Fruit fly (Drosophila melanogaster) whole organism, embryonic: ENCODE data around the gene Chd1.
A peak's percentile ranks its signal among the peaks of the same experiment; 100 is the strongest.

Experiments
- Atf3 ChIP-seq: fragments of 200-800 bp; sonication (Bioruptor generic); optimal IDR thresholded peaks from 3 replicates; lab custom pipeline; 2016; ENCODE audit warnings: missing biosample characterization, missing genetic modification characterization
- CG1024 ChIP-seq: fragments of 200-800 bp; sonication (Bioruptor generic); IDR thresholded peaks from 2 replicates; pipeline ENCODE4 v1.3.6; 2022; ENCODE audit warnings: missing biosample characterization, missing genetic modification characterization
- CG11456 ChIP-seq: fragments of 200-800 bp; sonication (Bioruptor generic); IDR thresholded peaks from 3 replicates; pipeline ENCODE4 v1.3.6; 2022; ENCODE audit warnings: missing biosample characterization, missing genetic modification characterization
- CG11695 ChIP-seq: fragments of 200-800 bp; sonication (Bioruptor generic); IDR thresholded peaks from 3 replicates; pipeline ENCODE4 v1.3.6; 2022; ENCODE audit warnings: missing biosample characterization, missing genetic modification characterization
- CG14050 ChIP-seq: fragments of 200-800 bp; sonication (Bioruptor generic); IDR thresholded peaks from 3 replicates; pipeline ENCODE4 v1.3.6; 2022; ENCODE audit warnings: missing biosample characterization, missing genetic modification characterization
- CG14441 ChIP-seq: fragments of 200-800 bp; sonication (Bioruptor generic); IDR thresholded peaks from 2 replicates; pipeline ENCODE4 v1.3.6; 2022; ENCODE audit warnings: missing biosample characterization, missing genetic modification characterization
- CG1603 ChIP-seq: fragments of 200-800 bp; sonication (Bioruptor generic); optimal IDR thresholded peaks from 2 replicates; lab custom pipeline; 2019; ENCODE audit warnings: missing biosample characterization, mild to moderate bottlenecking, missing genetic modification characterization, moderate library complexity
- CG1792 ChIP-seq: fragments of 200-800 bp; sonication (Bioruptor generic); optimal IDR thresholded peaks from 2 replicates; lab custom pipeline; 2016; ENCODE audit warnings: missing biosample characterization, missing genetic modification characterization
- CG32532 ChIP-seq: fragments of 200-800 bp; sonication (Bioruptor generic); IDR thresholded peaks from 2 replicates; pipeline ENCODE4 v1.3.6; 2022; ENCODE audit warnings: missing biosample characterization, missing genetic modification characterization
- CG34224 ChIP-seq: fragments of 200-800 bp; sonication (Bioruptor generic); IDR thresholded peaks from 3 replicates; pipeline ENCODE4 v1.3.6; 2022; ENCODE audit warnings: missing biosample characterization, missing genetic modification characterization; ENCODE audit not compliant: partially characterized antibody
- CG3847 ChIP-seq: fragments of 200-800 bp; sonication (Bioruptor generic); IDR thresholded peaks from 2 replicates; pipeline ENCODE4 v1.3.6; 2022; ENCODE audit warnings: missing biosample characterization, missing genetic modification characterization
- CG5180 ChIP-seq: fragments of 200-800 bp; sonication (Bioruptor generic); optimal IDR thresholded peaks from 3 replicates; lab custom pipeline; 2017; ENCODE audit warnings: missing biosample characterization, missing genetic modification characterization, mild to moderate bottlenecking, moderate library complexity, missing genetic modification reagents
- CG6689 ChIP-seq: fragments of 200-800 bp; sonication (Bioruptor generic); IDR thresholded peaks from 2 replicates; pipeline ENCODE4 v1.3.6; 2022; ENCODE audit warnings: missing biosample characterization, missing genetic modification characterization
- CG6765 ChIP-seq: fragments of 200-800 bp; sonication (Bioruptor generic); optimal IDR thresholded peaks from 3 replicates; lab custom pipeline; 2017; ENCODE audit warnings: missing biosample characterization, mild to moderate bottlenecking, missing genetic modification characterization
- CG8924 ChIP-seq: fragments of 200-800 bp; optimal IDR thresholded peaks from 3 replicates; lab custom pipeline; 2019; ENCODE audit warnings: missing biosample characterization, mild to moderate bottlenecking, missing genetic modification characterization, moderate library complexity
- Dfd ChIP-seq, 2 experiments: fragments of >200 bp; optimal IDR thresholded peaks; 2 replicates each; lab custom pipeline; 2017; ENCODE audit warnings: missing biosample characterization in 2 of 2, missing genetic modification characterization in 2 of 2
- Fer3 ChIP-seq: fragments of 200-800 bp; sonication (Bioruptor generic); optimal IDR thresholded peaks from 2 replicates; lab custom pipeline; 2018; ENCODE audit warnings: missing biosample characterization, mild to moderate bottlenecking, missing genetic modification characterization, moderate library complexity
- Hand ChIP-seq: fragments of 200-800 bp; sonication (Bioruptor generic); optimal IDR thresholded peaks from 2 replicates; lab custom pipeline; 2017; ENCODE audit warnings: mild to moderate bottlenecking, missing biosample characterization, missing genetic modification reagents, missing genetic modification characterization
- Lhr ChIP-seq: fragments of 200-800 bp; sonication (Bioruptor generic); optimal IDR thresholded peaks from 3 replicates; lab custom pipeline; 2017; ENCODE audit warnings: mild to moderate bottlenecking, missing biosample characterization, missing genetic modification reagents, missing genetic modification characterization
- Nf-YB ChIP-seq: fragments of 200-800 bp; sonication (Bioruptor generic); optimal IDR thresholded peaks from 3 replicates; lab custom pipeline; 2019; ENCODE audit warnings: missing biosample characterization, mild to moderate bottlenecking, missing genetic modification characterization, moderate library complexity
- Oli ChIP-seq: fragments of 200-800 bp; sonication (Bioruptor generic); optimal IDR thresholded peaks from 2 replicates; lab custom pipeline; 2018; ENCODE audit warnings: missing biosample characterization, mild to moderate bottlenecking, missing genetic modification characterization, moderate library complexity
- Spps ChIP-seq: fragments of 200-800 bp; sonication (Bioruptor generic); optimal IDR thresholded peaks from 2 replicates; lab custom pipeline; 2018; ENCODE audit warnings: missing biosample characterization, mild to moderate bottlenecking, missing genetic modification characterization
- Stat92E ChIP-seq, 3 experiments: fragments of >200 bp in 2 of 3; fragments of 200-800 bp in 1 of 3; sonication (Bioruptor generic) in 1 of 3; optimal IDR thresholded peaks; 2 replicates each; lab custom pipeline; 2017 to 2019; ENCODE audit warnings: missing biosample characterization in 3 of 3, missing genetic modification characterization in 3 of 3, mild to moderate bottlenecking in 1 of 3, moderate library complexity in 1 of 3
- ap ChIP-seq: fragments of 200-800 bp; sonication (Bioruptor generic); IDR thresholded peaks from 2 replicates; pipeline ENCODE4 v1.3.6; 2022; ENCODE audit warnings: missing biosample characterization, missing genetic modification characterization
- bsh ChIP-seq, 2 experiments: fragments of 200-800 bp; sonication (Bioruptor generic); optimal IDR thresholded peaks; 2 replicates each; lab custom pipeline; 2017 to 2018; ENCODE audit warnings: mild to moderate bottlenecking in 2 of 2, missing biosample characterization in 2 of 2, missing genetic modification characterization in 2 of 2, moderate library complexity in 1 of 2
- cato ChIP-seq: fragments of 200-800 bp; sonication (Bioruptor generic); optimal IDR thresholded peaks from 2 replicates; lab custom pipeline; 2016; ENCODE audit warnings: missing biosample characterization, missing genetic modification characterization, borderline replicate concordance
- caup ChIP-seq: fragments of 200-800 bp; sonication (Bioruptor generic); optimal IDR thresholded peaks from 3 replicates; lab custom pipeline; 2017; ENCODE audit warnings: missing biosample characterization, mild to moderate bottlenecking, missing genetic modification characterization, moderate library complexity; ENCODE audit not compliant: severe bottlenecking
- cwo ChIP-seq: fragments of 200-800 bp; sonication (Bioruptor generic); optimal IDR thresholded peaks from 3 replicates; lab custom pipeline; 2017; ENCODE audit warnings: missing biosample characterization, missing genetic modification characterization, mild to moderate bottlenecking, moderate library complexity, missing genetic modification reagents
- emc ChIP-seq: fragments of 200-800 bp; sonication (Bioruptor generic); optimal IDR thresholded peaks from 2 replicates; lab custom pipeline; 2016; ENCODE audit warnings: missing biosample characterization, missing genetic modification characterization
- esg ChIP-seq: fragments of 200-800 bp; sonication (Bioruptor generic); conservative IDR thresholded peaks from 2 replicates; pipeline ENCODE4 v1.3.6; 2022; ENCODE audit warnings: missing biosample characterization, missing genetic modification characterization
- inv ChIP-seq: fragments of 200-800 bp; sonication (Bioruptor generic); IDR thresholded peaks from 2 replicates; pipeline ENCODE4 v1.3.6; 2022; ENCODE audit warnings: missing biosample characterization, missing genetic modification characterization; ENCODE audit not compliant: partially characterized antibody
- kni ChIP-seq: fragments of 200-800 bp; sonication (Bioruptor generic); optimal IDR thresholded peaks from 3 replicates; lab custom pipeline; 2017; ENCODE audit warnings: mild to moderate bottlenecking, missing biosample characterization, missing genetic modification reagents, missing genetic modification characterization
- knrl ChIP-seq: fragments of 200-800 bp; sonication (Bioruptor generic); IDR thresholded peaks from 3 replicates; pipeline ENCODE4 v1.3.6; 2022; ENCODE audit warnings: missing biosample characterization, missing genetic modification characterization; ENCODE audit not compliant: partially characterized antibody
- lola ChIP-seq, 3 experiments: fragments of >200 bp in 2 of 3; fragments of 200-800 bp in 1 of 3; sonication (Bioruptor generic) in 1 of 3; optimal IDR thresholded peaks; 2 replicates each; lab custom pipeline; 2017 to 2019; ENCODE audit warnings: missing biosample characterization in 3 of 3, missing genetic modification characterization in 3 of 3, mild to moderate bottlenecking in 1 of 3, moderate library complexity in 1 of 3
- oc ChIP-seq: fragments of 200-800 bp; sonication (Bioruptor generic); optimal IDR thresholded peaks from 2 replicates; lab custom pipeline; 2018; ENCODE audit warnings: missing biosample characterization, mild to moderate bottlenecking, missing genetic modification characterization, moderate library complexity
- otp ChIP-seq: fragments of 200-800 bp; sonication (Bioruptor generic); IDR thresholded peaks from 3 replicates; pipeline ENCODE4, ENCODE4 v1.3.6; 2022; ENCODE audit warnings: missing biosample characterization, missing genetic modification characterization
- p53 ChIP-seq: fragments of 200-800 bp; sonication (Bioruptor generic); optimal IDR thresholded peaks from 2 replicates; lab custom pipeline; 2016; ENCODE audit warnings: missing biosample characterization, missing genetic modification characterization
- pros ChIP-seq: fragments of 200-800 bp; sonication (Bioruptor generic); optimal IDR thresholded peaks from 3 replicates; lab custom pipeline; 2019; ENCODE audit warnings: missing biosample characterization, mild to moderate bottlenecking, missing genetic modification characterization, moderate library complexity
- ranshi ChIP-seq: fragments of 200-800 bp; sonication (Bioruptor generic); IDR thresholded peaks from 2 replicates; pipeline ENCODE4 v1.3.6; 2022; ENCODE audit warnings: missing biosample characterization, missing genetic modification characterization
- sens-2 ChIP-seq: fragments of 200-800 bp; sonication (Bioruptor generic); IDR thresholded peaks from 2 replicates; pipeline ENCODE4 v1.3.6; 2022; ENCODE audit warnings: missing biosample characterization, missing genetic modification characterization
- sim ChIP-seq: fragments of 200-800 bp; sonication (Bioruptor generic); IDR thresholded peaks from 2 replicates; pipeline ENCODE4 v1.3.6; 2022; ENCODE audit warnings: missing biosample characterization, missing genetic modification characterization
- slp2 ChIP-seq: fragments of 200-800 bp; sonication (Bioruptor generic); optimal IDR thresholded peaks from 2 replicates; lab custom pipeline; 2016; ENCODE audit warnings: missing biosample characterization, missing genetic modification characterization
- ssp ChIP-seq: fragments of 200-800 bp; sonication (Bioruptor generic); IDR thresholded peaks from 2 replicates; pipeline ENCODE4 v1.3.6; 2022; ENCODE audit warnings: missing biosample characterization, missing genetic modification characterization
- tgo ChIP-seq: fragments of 200-800 bp; sonication (Bioruptor generic); IDR thresholded peaks from 3 replicates; pipeline ENCODE4 v1.3.6; 2022; ENCODE audit warnings: missing biosample characterization, missing genetic modification characterization
- tin ChIP-seq: fragments of 200-800 bp; sonication (Bioruptor generic); optimal IDR thresholded peaks from 3 replicates; lab custom pipeline; 2016; ENCODE audit warnings: missing biosample characterization, missing genetic modification characterization
- tll ChIP-seq, 2 experiments: fragments of 200-800 bp in 1 of 2; fragments of >200 bp in 1 of 2; sonication (Bioruptor generic) in 1 of 2; optimal IDR thresholded peaks; 2 replicates each; lab custom pipeline; 2017 to 2019; ENCODE audit warnings: missing biosample characterization in 2 of 2, missing genetic modification characterization in 2 of 2, mild to moderate bottlenecking in 1 of 2, moderate library complexity in 1 of 2
- trh ChIP-seq: fragments of 200-800 bp; sonication (Bioruptor generic); optimal IDR thresholded peaks from 2 replicates; lab custom pipeline; 2016; ENCODE audit warnings: missing biosample characterization, missing genetic modification characterization
- wdn ChIP-seq: fragments of 200-800 bp; sonication (Bioruptor generic); IDR thresholded peaks from 2 replicates; pipeline ENCODE4 v1.3.6; 2022; ENCODE audit warnings: missing biosample characterization, missing genetic modification characterization
- z ChIP-seq: fragments of 200-800 bp; sonication (Bioruptor generic); IDR thresholded peaks from 3 replicates; pipeline ENCODE4 v1.3.6; 2022; ENCODE audit warnings: missing biosample characterization, missing genetic modification characterization

Chd1 gene

DNA sequence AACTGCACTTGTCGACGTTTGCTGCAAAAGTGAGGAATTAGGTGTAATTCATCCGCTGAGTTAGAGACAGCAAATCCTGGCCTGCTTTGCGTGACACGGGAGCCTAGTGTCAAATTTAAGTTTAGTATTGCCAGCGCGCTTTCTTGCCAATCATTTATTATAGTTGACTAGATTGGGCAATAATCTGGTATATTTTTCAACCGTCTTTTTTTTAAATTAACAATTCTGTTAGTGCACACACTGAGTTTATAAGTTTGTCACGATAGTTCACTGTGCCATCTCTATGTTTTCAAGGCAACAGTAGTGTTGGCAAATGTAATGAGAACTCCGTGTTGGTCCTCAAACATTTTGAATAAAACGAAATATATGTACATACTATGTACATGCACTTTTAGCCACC, 10.7 kb downstream of the Chd1 start, which contains the start of the genes CG9641 and CG3165 (continued):
- TF ChIP-seq CG5180 (no peak), esg (GFP tag; lab: Robert Waterston, UW) (peak; percentile 69), CG1024 (peak; percentile 21; the same call in 1 of the 2 replicates), Hand (GFP tag; lab: Kevin White, UChicago) (peak; percentile 50), ap (GFP tag; lab: Robert Waterston, UW) (peak; percentile 45; the same call in 1 of the 2 replicates), CG11456 (GFP tag; lab: Robert Waterston, UW) (peak; percentile 90), CG3847 (GFP tag; lab: Robert Waterston, UW) (peak; percentile 88), CG32532 (GFP tag; lab: Robert Waterston, UW) (peak; percentile 85), Spps (tag; lab: Kevin White, UChicago) (peak; percentile 70), bsh (GFP tag; optimal IDR thresholded peaks at IDR 0.05; lab: Kevin White, UChicago) (peak; percentile 77 to 85), ssp (GFP tag; lab: Robert Waterston, UW) (peak; percentile 76), otp (GFP tag; lab: Robert Waterston, UW) (peak; percentile 55; the same call in 1 of the 3 replicates), caup (GFP tag; lab: Kevin White, UChicago) (peak; percentile 83), sim (GFP tag; lab: Robert Waterston, UW) (peak; percentile 21; the same call in 1 of the 2 replicates), Lhr (GFP tag; lab: Kevin White, UChicago) (no peak), CG6765 (peak; percentile 47), oc (tag; lab: Kevin White, UChicago) (peak; percentile 75), cwo (peak; percentile 73), CG11695 (GFP tag; lab: Robert Waterston, UW) (peak; percentile 77), Nf-YB (GFP tag; lab: Kevin White, UChicago) (peak; percentile 51), trh (GFP tag; lab: Kevin White, UChicago) (peak; percentile 53), Atf3 (GFP tag; lab: Kevin White, UChicago) (peak; percentile 80), emc (GFP tag; lab: Kevin White, UChicago) (peak; percentile 74), slp2 (peak; percentile 82), pros (no peak), lola (GFP tag; optimal IDR thresholded peaks at IDR 0.05; lab: Kevin White, UChicago) (peak in 1 of 3 experiments; percentile 84), CG14441 (GFP tag; lab: Robert Waterston, UW) (peak; percentile 75), tll (GFP tag; optimal IDR thresholded peaks at IDR 0.05; lab: Kevin White, UChicago) (peak in 1 of 2 experiments; percentile 29), tgo (GFP tag; lab: Robert Waterston, UW) (peak; percentile 75), CG6689 (GFP tag; lab: Robert Waterston, UW) (peak; percentile 88), Fer3 (tag; lab: Kevin White, UChicago) (peak; percentile 74), ranshi (peak; percentile 78; the same call in 1 of the 2 replicates), cato (peak; percentile 81), p53 (GFP tag; lab: Kevin White, UChicago) (peak; percentile 72), CG1792 (GFP tag; lab: Kevin White, UChicago) (peak; percentile 80), kni (no peak), inv (GFP tag; lab: Robert Waterston, UW) (peak; percentile 94), wdn (no peak; the same call in 1 of the 2 replicates), CG14050 (GFP tag; lab: Robert Waterston, UW) (peak; percentile 46; the same call in 1 of the 3 replicates), knrl (GFP tag; lab: Robert Waterston, UW) (peak; percentile 97), CG34224 (GFP tag; lab: Robert Waterston, UW) (peak; percentile 98), sens-2 (GFP tag; lab: Robert Waterston, UW) (0 out of 2 replicates have a peak, but pooled peaks have one; percentile 37), CG1603 (tag; lab: Kevin White, UChicago) (peak; percentile 72), CG8924 (tag; lab: Kevin White, UChicago) (peak; percentile 82), Dfd (GFP tag; optimal IDR thresholded peaks at IDR 0.05; lab: Kevin White, UChicago) (no peak), tin (peak; percentile 93), Oli (tag; lab: Kevin White, UChicago) (peak; percentile 75), z (GFP tag; lab: Robert Waterston, UW) (no peak), Stat92E (GFP tag; optimal IDR thresholded peaks at IDR 0.05; lab: Kevin White, UChicago) (peak in 1 of 3 experiments; percentile 74)
